Fruit fly (Drosophila melanogaster): ENCODE results near the gene PIG-P.

PIG-P gene

DNA sequence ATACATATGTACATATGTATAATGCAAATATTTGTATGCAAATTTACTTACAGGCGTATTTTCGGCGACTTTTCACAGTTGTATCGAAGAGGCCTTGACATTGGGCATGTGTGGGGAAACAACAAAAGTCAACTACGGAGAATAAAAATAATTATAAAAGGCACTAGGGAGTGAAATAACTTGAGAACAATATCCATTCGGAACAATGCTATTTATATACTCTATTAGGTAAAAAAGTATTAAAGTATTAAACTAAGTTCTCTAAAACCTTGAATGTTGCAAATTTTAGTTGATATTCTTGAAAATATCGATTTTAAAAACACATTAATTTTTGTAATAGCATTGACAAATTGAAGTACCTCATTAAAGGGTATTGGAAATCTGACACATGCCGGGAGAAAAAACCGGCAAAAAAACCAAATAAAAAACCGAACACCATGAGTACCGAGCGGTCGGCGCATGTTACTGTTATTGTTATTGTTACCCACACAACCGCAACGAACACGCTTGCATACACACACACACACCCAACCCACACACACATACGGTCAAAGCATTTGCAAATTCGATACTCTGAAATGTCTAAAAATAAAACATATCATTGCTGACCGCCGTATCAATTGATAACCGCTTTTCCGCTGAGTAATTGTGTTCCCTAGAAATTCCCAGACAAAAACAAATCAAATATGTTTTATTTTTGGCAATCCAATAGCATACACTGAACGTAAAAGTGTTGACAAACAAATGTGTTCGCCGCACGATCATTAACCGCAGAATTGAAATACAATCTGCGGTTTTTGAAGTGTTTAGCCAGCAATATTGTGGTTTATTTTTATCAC lies 46.5 kb upstream of the PIG-P start (continued):
- TF ChIP-seq Xrp1 (GFP tag; IDR thresholded peaks at IDR 0.05) (peak; percentile 12), lola (GFP tag; optimal IDR thresholded peaks at IDR 0.05) (no peak), p53 (GFP tag; optimal IDR thresholded peaks at IDR 0.05) (no peak), so (GFP tag; IDR thresholded peaks at IDR 0.05) (no peak), gsb-n (tag; optimal IDR thresholded peaks at IDR 0.05) (no peak), az2 (GFP tag; optimal IDR thresholded peaks at IDR 0.05) (no peak), Opbp (GFP tag; IDR thresholded peaks at IDR 0.05; ENCODE audit: partially characterized antibody) (no peak), al (GFP tag; IDR thresholded peaks at IDR 0.05) (0 out of 2 replicates have a peak, but pooled peaks have one; percentile 23), crp (GFP tag; optimal IDR thresholded peaks at IDR 0.05) (no peak), CG18764 (GFP tag; optimal IDR thresholded peaks at IDR 0.05) (no peak), CG9797 (GFP tag; optimal IDR thresholded peaks at IDR 0.05) (no peak), CG9727 (GFP tag; optimal IDR thresholded peaks at IDR 0.05) (peak; percentile 40), CG11504 (tag; optimal IDR thresholded peaks at IDR 0.05) (peak; percentile 32), CG13424 (tag; optimal IDR thresholded peaks at IDR 0.05) (no peak), ranshi (GFP tag; IDR thresholded peaks at IDR 0.05) (no peak), CG9609 (GFP tag; optimal IDR thresholded peaks at IDR 0.05) (no peak), Dip2 (GFP tag; IDR thresholded peaks at IDR 0.05) (no peak), CG31224 (GFP tag; IDR thresholded peaks at IDR 0.05) (0 out of 2 replicates have a peak, but pooled peaks have one; percentile 16), CG7963 (GFP tag; IDR thresholded peaks at IDR 0.05; ENCODE audit: partially characterized antibody) (no peak), Meics (GFP tag; optimal IDR thresholded peaks at IDR 0.05) (peak; percentile 70), CG3838 (GFP tag; optimal IDR thresholded peaks at IDR 0.05) (no peak), CG30403 (GFP tag; optimal IDR thresholded peaks at IDR 0.05) (peak; percentile 35), aop (GFP tag; IDR thresholded peaks at IDR 0.05) (no peak), CG2202 (tag; optimal IDR thresholded peaks at IDR 0.05) (peak; percentile 26), insv (GFP tag; optimal IDR thresholded peaks at IDR 0.05) (no peak), Dbx (GFP tag; IDR thresholded peaks at IDR 0.05) (no peak), CG17385 (GFP tag; optimal IDR thresholded peaks at IDR 0.05) (peak; percentile 16), Mrtf (GFP tag; IDR thresholded peaks at IDR 0.05) (no peak), otp (GFP tag; IDR thresholded peaks at IDR 0.05) (no peak), Hr3 (GFP tag; optimal IDR thresholded peaks at IDR 0.05) (no peak), CG12769 (tag; optimal IDR thresholded peaks at IDR 0.05) (peak; percentile 23), Aef1 (GFP tag; IDR thresholded peaks at IDR 0.05) (no peak), CG7745 (tag; optimal IDR thresholded peaks at IDR 0.05) (no peak), jumu (GFP tag; optimal IDR thresholded peaks at IDR 0.05) (no peak), NfI (GFP tag; optimal IDR thresholded peaks at IDR 0.05) (no peak), Oaz (GFP tag; IDR thresholded peaks at IDR 0.05) (no peak), sd (tag; optimal IDR thresholded peaks at IDR 0.05) (peak; percentile 44), kah (GFP tag; optimal IDR thresholded peaks at IDR 0.05) (no peak), HHEX (GFP tag; optimal IDR thresholded peaks at IDR 0.05) (no peak), fu2 (GFP tag; optimal IDR thresholded peaks at IDR 0.05) (no peak), CG17186 (GFP tag; optimal IDR thresholded peaks at IDR 0.05) (no peak), klu (GFP tag; IDR thresholded peaks at IDR 0.05) (no peak), hth (optimal IDR thresholded peaks at IDR 0.05) (no peak), br (optimal IDR thresholded peaks at IDR 0.05) (no peak), dmrt11E (tag; optimal IDR thresholded peaks at IDR 0.05) (peak; percentile 45), ab (GFP tag; optimal IDR thresholded peaks at IDR 0.05) (no peak), CG16815 (GFP tag; optimal IDR thresholded peaks at IDR 0.05) (peak; percentile 8), wor (GFP tag; IDR thresholded peaks at IDR 0.05) (no peak), CG17612 (GFP tag; IDR thresholded peaks at IDR 0.05) (no peak), CG13775 (GFP tag; optimal IDR thresholded peaks at IDR 0.05) (peak; percentile 5)

Measured in whole organism, embryonic.